Fruit fly (Drosophila melanogaster): ENCODE measurements around the gene CG1750.

The CG1750 gene

dm6 chr3R:31222125-31222889 lies 32.4 kb downstream of the CG1750 start (continued):
- TF ChIP-seq Ets65A (GFP tag) (peak; percentile 98), Hr39 (optimal IDR thresholded peaks at IDR 0.05) (no peak), CG2199 (GFP tag; IDR thresholded peaks at IDR 0.05) (no peak), HLH3B (GFP tag; IDR thresholded peaks at IDR 0.05) (no peak), CG18619 (GFP tag; optimal IDR thresholded peaks at IDR 0.05) (peak; percentile 89), H15 (GFP tag; IDR thresholded peaks at IDR 0.05) (no peak), pzg (GFP tag; optimal IDR thresholded peaks at IDR 0.05) (no peak), CG10543 (GFP tag; optimal IDR thresholded peaks at IDR 0.05) (peak; percentile 82), CG13296 (GFP tag; optimal IDR thresholded peaks at IDR 0.05) (peak; percentile 78), CG31441 (GFP tag; IDR thresholded peaks at IDR 0.05) (no peak), CG14860 (GFP tag; IDR thresholded peaks at IDR 0.05; ENCODE audit: partially characterized antibody) (no peak), CG14667 (GFP tag; IDR thresholded peaks at IDR 0.05) (no peak), ken (GFP tag; IDR thresholded peaks at IDR 0.05) (no peak), CG16863 (GFP tag; optimal IDR thresholded peaks at IDR 0.05) (peak; percentile 86), CG6791 (GFP tag; IDR thresholded peaks at IDR 0.05; ENCODE audit: partially characterized antibody) (no peak), Sox100B (GFP tag; optimal IDR thresholded peaks at IDR 0.05) (peak; percentile 81), CG7928 (GFP tag; optimal IDR thresholded peaks at IDR 0.05) (peak; percentile 50), zf30C (GFP tag; optimal IDR thresholded peaks at IDR 0.05) (peak; percentile 98), CG6272 (GFP tag; IDR thresholded peaks at IDR 0.05) (peak; percentile 53), Dad (GFP tag; optimal IDR thresholded peaks at IDR 0.05) (peak; percentile 72), br (optimal IDR thresholded peaks at IDR 0.05) (no peak), jumu (GFP tag; optimal IDR thresholded peaks at IDR 0.05) (peak; percentile 78), NFAT (GFP tag; IDR thresholded peaks at IDR 0.05) (no peak), ato (GFP tag; IDR thresholded peaks at IDR 0.05; ENCODE audit: partially characterized antibody) (no peak), NK7.1 (GFP tag; optimal IDR thresholded peaks at IDR 0.05) (peak; percentile 74), CG12769 (tag; optimal IDR thresholded peaks at IDR 0.05) (peak; percentile 90), CG6254 (GFP tag; optimal IDR thresholded peaks at IDR 0.05) (peak; percentile 79), zfh2 (GFP tag; optimal IDR thresholded peaks at IDR 0.05) (peak; percentile 70), btn (GFP tag; optimal IDR thresholded peaks at IDR 0.05) (peak; percentile 35), CG10959 (GFP tag; IDR thresholded peaks at IDR 0.05) (no peak), Meics (GFP tag; optimal IDR thresholded peaks at IDR 0.05) (peak; percentile 89), ac (GFP tag; optimal IDR thresholded peaks at IDR 0.05) (peak; percentile 77), CG3163 (GFP tag; optimal IDR thresholded peaks at IDR 0.05) (peak; percentile 79), CG30020 (tag; optimal IDR thresholded peaks at IDR 0.05) (peak; percentile 62), row (GFP tag; IDR thresholded peaks at IDR 0.05) (no peak), CG12391 (tag; optimal IDR thresholded peaks at IDR 0.05) (peak; percentile 89), CG11085 (GFP tag; IDR thresholded peaks at IDR 0.05) (no peak), Myb (GFP tag; optimal IDR thresholded peaks at IDR 0.05) (peak; percentile 76), CG30403 (GFP tag; optimal IDR thresholded peaks at IDR 0.05) (peak; percentile 91), Gsc (GFP tag; IDR thresholded peaks at IDR 0.05) (no peak), CG15269 (tag; optimal IDR thresholded peaks at IDR 0.05) (peak; percentile 87), dmrt99B (tag; optimal IDR thresholded peaks at IDR 0.05) (peak; percentile 89), fd64A (GFP tag; optimal IDR thresholded peaks at IDR 0.05) (peak; percentile 53), Max (GFP tag; optimal IDR thresholded peaks at IDR 0.05) (peak; percentile 72), Vsx1 (GFP tag; optimal IDR thresholded peaks at IDR 0.05) (peak; percentile 52), chm (GFP tag; IDR thresholded peaks at IDR 0.05) (no peak), CG42726 (GFP tag; IDR thresholded peaks at IDR 0.05; ENCODE audit: partially characterized antibody) (no peak), CG6813 (GFP tag; optimal IDR thresholded peaks at IDR 0.05) (peak; percentile 82), MESR4 (GFP tag; optimal IDR thresholded peaks at IDR 0.05) (no peak), sob (GFP tag; IDR thresholded peaks at IDR 0.05) (no peak), ssp (GFP tag; IDR thresholded peaks at IDR 0.05) (no peak)

Data from whole organism, embryonic.